Worm (Caenorhabditis elegans): Measurements from ENCODE around the gene H04D03.7.
A peak's percentile ranks its signal among the peaks of the same experiment; 100 is the strongest.
"Not testable (repeated sequence)": the region's sequence is repeated elsewhere in the genome, so short reads cannot be mapped to it uniquely, and the experiment has no call there.

The H04D03.7 gene

ce11 chrIII:10438780-10439179, 7.8 kb downstream of the H04D03.7 start, which contains the start of gene H04D03.6:
H04D03.6 (minus strand) TSS chrIII:10438880.
- TF ChIP-seq attf-3 (GFP tag; conservative IDR thresholded peaks at IDR 0.05); lin-54 (GFP tag; optimal IDR thresholded peaks at IDR 0.05); attf-6 (GFP tag; IDR thresholded peaks at IDR 0.05): not testable (repeated sequence)

- TF ChIP-seq egl-44 (GFP tag; IDR thresholded peaks at IDR 0.05) (0 out of 2 replicates have a peak, but pooled peaks have one; percentile 18), F33H1.4 (GFP tag; IDR thresholded peaks at IDR 0.05) (peak; percentile 71), attf-3 (GFP tag; conservative IDR thresholded peaks at IDR 0.05) (peak; percentile 63; the same call in 1 of the 2 replicates), ceh-91 (GFP tag; IDR thresholded peaks at IDR 0.05) (peak; percentile 61), C06A6.2 (GFP tag; conservative IDR thresholded peaks at IDR 0.05) (0 out of 2 replicates have a peak, but pooled peaks have one; percentile 27), xnd-1 (tag; optimal IDR thresholded peaks at IDR 0.05) (peak; percentile 22), Y53G8AR.9 (GFP tag; conservative IDR thresholded peaks at IDR 0.05) (peak; percentile 51; the same call in 1 of the 2 replicates), egrh-3 (GFP tag; IDR thresholded peaks at IDR 0.05) (peak; percentile 67), snpc-1.3 (tag; optimal IDR thresholded peaks at IDR 0.05; ENCODE audit: insufficient read depth) (peak; percentile 14), B0019.2 (GFP tag; conservative IDR thresholded peaks at IDR 0.05) (peak; percentile 70), dox-1 (GFP tag; IDR thresholded peaks at IDR 0.05) (peak; percentile 88), zfh-2 (GFP tag; conservative IDR thresholded peaks at IDR 0.05) (peak; percentile 48; the same call in 1 of the 2 replicates), nfyb-1 (GFP tag; IDR thresholded peaks at IDR 0.05) (peak; percentile 61; the same call in 1 of the 2 replicates), madf-6 (GFP tag; IDR thresholded peaks at IDR 0.05) (peak; percentile 73), lir-1 (GFP tag; conservative IDR thresholded peaks at IDR 0.05) (0 out of 2 replicates have a peak, but pooled peaks have one; percentile 24), ceh-100 (GFP tag; IDR thresholded peaks at IDR 0.05) (peak; percentile 95), cebp-1 (GFP tag; IDR thresholded peaks at IDR 0.05) (peak; percentile 59), cebp-1 (tag; optimal IDR thresholded peaks at IDR 0.05) (peak; percentile 57), hsf-1 (GFP tag; IDR thresholded peaks at IDR 0.05) (peak; percentile 62), let-526 (GFP tag; IDR thresholded peaks at IDR 0.05) (0 out of 2 replicates have a peak, but pooled peaks have one; percentile 10), madf-8 (GFP tag; conservative IDR thresholded peaks at IDR 0.05) (0 out of 2 replicates have a peak, but pooled peaks have one; percentile 34), aptf-2 (GFP tag; conservative IDR thresholded peaks at IDR 0.05) (peak; percentile 48; the same call in 1 of the 2 replicates), D2030.7 (GFP tag; IDR thresholded peaks at IDR 0.05) (peak; percentile 92), let-607 (tag; optimal IDR thresholded peaks at IDR 0.05) (peak in 1 of 2 experiments; percentile 22), attf-5 (GFP tag; optimal IDR thresholded peaks at IDR 0.05) (peak; percentile 83), snpc-4 (tag; optimal IDR thresholded peaks at IDR 0.05) (peak in 2 of 4 experiments; percentile 33 to 42), ceh-40 (GFP tag; IDR thresholded peaks at IDR 0.05) (peak; percentile 47; the same call in 1 of the 2 replicates), madf-10 (tag; optimal IDR thresholded peaks at IDR 0.05) (peak; percentile 41), lsl-1 (GFP tag; optimal IDR thresholded peaks at IDR 0.05) (peak; percentile 58), lin-54 (GFP tag; optimal IDR thresholded peaks at IDR 0.05) (peak; percentile 87), K12H6.12 (tag; optimal IDR thresholded peaks at IDR 0.05) (peak; percentile 53), mcd-1 (GFP tag; IDR thresholded peaks at IDR 0.05) (peak; percentile 85), pbrm-1 (GFP tag; IDR thresholded peaks at IDR 0.05) (peak; percentile 75; the same call in 1 of the 2 replicates), bed-2 (GFP tag; IDR thresholded peaks at IDR 0.05) (peak; percentile 51; the same call in 1 of the 2 replicates), lin-35 (GFP tag; optimal IDR thresholded peaks at IDR 0.05) (peak in 1 of 3 experiments; percentile 64), tlf-1 (GFP tag; optimal IDR thresholded peaks at IDR 0.05) (peak; percentile 5), Y53F4B.3 (GFP tag; IDR thresholded peaks at IDR 0.05) (peak; percentile 12; the same call in 1 of the 2 replicates), rcor-1 (GFP tag; IDR thresholded peaks at IDR 0.05) (peak; percentile 84), unc-130 (GFP tag; optimal IDR thresholded peaks at IDR 0.05) (peak; percentile 27), Y95B8A.8 (GFP tag; IDR thresholded peaks at IDR 0.05) (peak; percentile 62; the same call in 1 of the 2 replicates)
- not testable (repeated sequence) for TF ChIP-seq snpc-4 (GFP tag; optimal IDR thresholded peaks at IDR 0.05)
Observed at ce11 chrIII:10435938-10436842, 10.4 kb downstream of the H04D03.7 start, which contains the start of the genes smrd-1 and enu-3.1. smrd-1 (minus strand) TSS chrIII:10435988. enu-3.1 (plus strand) TSS chrIII:10436276.

Data from whole organism, young adult.